Worm (Caenorhabditis elegans): Measurements from ENCODE around the gene F55B12.10.

The F55B12.10 gene

DNA sequence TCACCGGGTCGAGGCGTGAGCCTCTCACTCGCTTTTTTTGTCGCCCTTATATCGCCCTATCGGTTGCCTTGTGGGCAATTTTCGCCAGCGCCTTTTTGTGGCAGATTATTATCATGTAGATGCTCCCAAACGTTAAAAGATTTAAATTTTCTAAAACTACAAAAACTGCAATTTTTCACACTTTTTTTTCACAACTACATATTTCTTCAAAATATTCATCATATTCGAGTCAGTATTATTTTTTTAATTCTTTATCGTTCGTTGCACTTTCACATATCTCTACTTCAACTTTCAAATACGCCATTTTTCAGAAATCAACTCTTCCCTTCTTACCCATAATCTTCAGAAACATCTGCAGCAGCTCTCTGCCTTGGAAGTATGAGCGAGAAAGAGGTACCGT lies 26.6 kb upstream of the F55B12.10 start, which contains the start of gene ceh-24:
Gene ceh-24 (plus strand): TSS at position 301 of the 400 bp plus-strand sequence.
- TF ChIP-seq lin-13 (tag; optimal IDR thresholded peaks at IDR 0.05), result no peak
- TF ChIP-seq nhr-2 (tag; optimal IDR thresholded peaks at IDR 0.05), result no peak
- no peak for TF ChIP-seq lsy-2 (tag; optimal IDR thresholded peaks at IDR 0.05)
- TF ChIP-seq elt-1 (tag; optimal IDR thresholded peaks at IDR 0.05; ENCODE audit: borderline replicate concordance, insufficient read depth), result no peak

DNA sequence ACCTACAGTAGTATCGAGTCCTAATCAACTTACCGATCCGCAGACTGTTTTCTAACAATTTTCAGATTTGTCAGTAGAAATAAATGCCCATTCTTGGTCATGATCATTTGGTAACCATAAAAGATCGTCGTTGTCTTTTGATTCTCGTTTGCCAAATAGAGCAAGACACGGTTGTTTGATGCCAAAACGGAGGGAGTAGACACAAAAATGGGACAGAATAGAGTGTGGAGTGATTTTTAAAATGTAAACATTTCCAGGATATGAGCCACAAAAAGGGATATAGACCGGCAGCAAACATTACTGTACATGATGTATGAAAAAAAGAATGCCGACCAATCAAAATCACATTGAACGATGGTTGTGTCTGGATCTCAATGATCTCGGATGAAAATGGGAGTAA lies 22.7 kb upstream of the F55B12.10 start, which contains the start of gene F55B12.2:
Gene F55B12.2 (minus strand): TSS at position 101 of the 400 bp plus-strand sequence.
- TF ChIP-seq mep-1 (tag; optimal IDR thresholded peaks at IDR 0.05) (no peak), nhr-28 (tag; optimal IDR thresholded peaks at IDR 0.05) (no peak), unc-39 (tag; optimal IDR thresholded peaks at IDR 0.05) (no peak), cnd-1 (tag; optimal IDR thresholded peaks at IDR 0.05) (no peak), sptf-1 (tag; optimal IDR thresholded peaks at IDR 0.05) (no peak), nhr-237 (tag; optimal IDR thresholded peaks at IDR 0.05) (no peak), hlh-1 (tag; optimal IDR thresholded peaks at IDR 0.05) (no peak), tbx-8 (GFP tag; optimal IDR thresholded peaks at IDR 0.05) (no peak), unc-62 (GFP tag; optimal IDR thresholded peaks at IDR 0.05) (no peak), ham-2 (GFP tag; optimal IDR thresholded peaks at IDR 0.05) (no peak), ceh-43 (GFP tag; optimal IDR thresholded peaks at IDR 0.05) (no peak), bed-3 (GFP tag; optimal IDR thresholded peaks at IDR 0.05) (no peak), mls-2 (tag; optimal IDR thresholded peaks at IDR 0.05) (no peak), ceh-83 (GFP tag; optimal IDR thresholded peaks at IDR 0.05) (no peak)

DNA sequence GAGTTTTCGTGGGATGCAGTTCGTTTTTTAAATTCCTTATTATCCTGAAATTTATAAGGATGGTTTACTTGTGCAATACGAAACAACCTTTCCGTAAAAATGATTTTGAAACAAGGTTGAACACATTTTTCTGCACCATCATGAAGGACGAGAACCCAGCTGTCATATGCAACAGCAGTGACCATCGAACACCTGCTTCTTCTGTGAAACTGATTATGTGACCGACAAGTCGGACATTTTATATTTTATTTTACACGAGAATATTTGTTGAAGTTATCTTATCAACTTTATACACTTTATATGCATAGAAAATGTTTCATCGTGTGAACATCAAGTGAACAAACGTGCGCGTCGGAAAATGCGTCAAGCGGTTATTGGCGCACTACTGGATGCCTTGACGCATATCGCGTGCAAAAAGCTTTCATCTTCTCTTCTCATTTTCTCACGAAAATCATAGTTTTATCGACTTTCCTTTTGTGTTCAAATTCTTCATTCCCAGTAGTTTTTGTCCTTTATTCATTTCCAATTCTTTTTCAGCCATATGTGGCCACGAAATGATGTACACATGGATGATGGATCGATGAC lies 20.6 kb upstream of the F55B12.10 start, which contains the start of gene sel-10:
Gene sel-10 (plus strand): TSS at position 538 of the 585 bp plus-strand sequence.
- TF ChIP-seq drap-1 (GFP tag; optimal IDR thresholded peaks at IDR 0.05) (peak; percentile 23), lin-32 (GFP tag; optimal IDR thresholded peaks at IDR 0.05) (peak; percentile 55), mep-1 (tag; optimal IDR thresholded peaks at IDR 0.05) (peak; percentile 63), lsy-2 (tag; optimal IDR thresholded peaks at IDR 0.05) (peak; percentile 67), cnd-1 (tag; optimal IDR thresholded peaks at IDR 0.05) (no peak), hlh-1 (tag; optimal IDR thresholded peaks at IDR 0.05) (peak; percentile 51), pha-4 (tag; optimal IDR thresholded peaks at IDR 0.05) (peak; percentile 60), nhr-237 (tag; optimal IDR thresholded peaks at IDR 0.05) (no peak), lin-13 (tag; optimal IDR thresholded peaks at IDR 0.05) (peak; percentile 61)

DNA sequence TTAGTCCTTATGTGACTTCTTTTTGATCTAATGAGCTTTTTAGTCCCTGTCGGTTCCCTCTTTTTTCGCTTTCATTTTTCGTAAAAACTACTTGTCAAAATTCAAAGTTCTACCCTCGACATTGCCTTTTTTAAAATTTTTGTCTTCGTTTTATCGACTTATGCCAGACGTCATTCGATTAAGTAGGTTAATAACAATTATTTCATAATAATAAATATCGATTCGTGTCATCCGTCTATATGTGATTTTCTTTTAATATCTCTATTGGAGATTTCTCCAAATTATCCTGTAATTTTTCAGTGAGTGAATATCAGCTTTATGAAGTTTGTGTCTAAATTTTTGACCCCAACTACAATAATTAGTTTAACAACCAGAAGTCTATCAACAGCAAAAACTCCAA lies 16.8 kb upstream of the F55B12.10 start, which contains the start of gene hpo-31:
Gene hpo-31 (plus strand): TSS at position 301 of the 400 bp plus-strand sequence.
- TF ChIP-seq ceh-83 (GFP tag; optimal IDR thresholded peaks at IDR 0.05) (no peak), ceh-43 (GFP tag; optimal IDR thresholded peaks at IDR 0.05) (no peak), lin-13 (tag; optimal IDR thresholded peaks at IDR 0.05) (no peak), ces-1 (GFP tag; optimal IDR thresholded peaks at IDR 0.05) (no peak), nhr-76 (tag; optimal IDR thresholded peaks at IDR 0.05) (no peak), nhr-237 (tag; optimal IDR thresholded peaks at IDR 0.05) (no peak), mep-1 (tag; optimal IDR thresholded peaks at IDR 0.05) (no peak), nhr-28 (tag; optimal IDR thresholded peaks at IDR 0.05) (no peak), sptf-1 (tag; optimal IDR thresholded peaks at IDR 0.05) (no peak), zip-8 (tag; optimal IDR thresholded peaks at IDR 0.05) (no peak), flh-1 (GFP tag; optimal IDR thresholded peaks at IDR 0.05) (no peak), lsy-2 (tag; optimal IDR thresholded peaks at IDR 0.05) (no peak), nhr-2 (tag; optimal IDR thresholded peaks at IDR 0.05) (no peak), pha-4 (tag; optimal IDR thresholded peaks at IDR 0.05) (no peak), lin-32 (GFP tag; optimal IDR thresholded peaks at IDR 0.05) (no peak), unc-62 (GFP tag; optimal IDR thresholded peaks at IDR 0.05) (no peak), snpc-4 (tag; optimal IDR thresholded peaks at IDR 0.05) (no peak), unc-120 (tag; optimal IDR thresholded peaks at IDR 0.05; ENCODE audit: poor library complexity, severe bottlenecking) (no peak), ceh-39 (tag; optimal IDR thresholded peaks at IDR 0.05) (no peak), ham-2 (GFP tag; optimal IDR thresholded peaks at IDR 0.05) (no peak)

DNA sequence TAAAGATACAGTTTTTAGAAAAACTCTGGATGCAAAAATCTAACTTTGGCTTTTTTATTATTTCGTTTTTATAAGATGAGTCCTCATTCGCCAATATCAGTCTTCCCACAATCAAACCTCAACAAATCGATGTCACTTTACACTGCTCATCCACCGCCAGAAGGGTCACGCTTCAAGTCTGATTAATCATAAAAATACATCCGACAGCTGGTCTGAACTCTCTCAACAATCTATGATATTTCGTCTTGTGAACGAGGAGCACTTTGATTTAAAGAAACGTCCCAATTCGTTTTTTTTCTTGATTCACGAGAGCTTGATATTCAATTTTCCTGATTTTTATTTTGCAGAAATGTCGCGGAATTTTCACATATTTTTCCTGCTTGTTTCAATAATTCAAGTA lies 11.6 kb upstream of the F55B12.10 start, which contains the start of gene nrf-5:
Gene nrf-5 (plus strand): TSS at position 348 of the 400 bp plus-strand sequence.
- TF ChIP-seq unc-39 (tag; optimal IDR thresholded peaks at IDR 0.05), result no peak
- no peak for TF ChIP-seq elt-3 (tag; optimal IDR thresholded peaks at IDR 0.05)
- TF ChIP-seq mep-1 (tag; optimal IDR thresholded peaks at IDR 0.05), result no peak
- TF ChIP-seq hlh-1 (tag; optimal IDR thresholded peaks at IDR 0.05), result peak; percentile 64
- no peak for TF ChIP-seq tbx-8 (GFP tag; optimal IDR thresholded peaks at IDR 0.05)
- no peak for TF ChIP-seq nhr-2 (tag; optimal IDR thresholded peaks at IDR 0.05)

Data from whole organism, mixed stage, embryonic.